Fruit fly (Drosophila melanogaster) whole organism, prepupa: ENCODE results near the gene CG42846.

ENCODE experiments used
- CG10631 ChIP-seq: fragments of 200-800 bp; sonication (Bioruptor generic); optimal IDR thresholded peaks from 2 replicates; lab custom pipeline; 2016; ENCODE audit warnings: missing biosample characterization, missing genetic modification characterization
- CG10669 ChIP-seq: fragments of 200-800 bp; sonication (Bioruptor generic); optimal IDR thresholded peaks from 3 replicates; lab custom pipeline; 2018; ENCODE audit warnings: missing biosample characterization, mild to moderate bottlenecking, missing genetic modification characterization, moderate library complexity
- CG11294 ChIP-seq: fragments of 200-800 bp; sonication (Bioruptor generic); IDR thresholded peaks from 2 replicates; pipeline ENCODE4 v1.3.6; 2022; ENCODE audit warnings: missing biosample characterization, missing genetic modification characterization
- CG11762 ChIP-seq: fragments of 200-800 bp; sonication (Bioruptor generic); optimal IDR thresholded peaks from 3 replicates; lab custom pipeline; 2016; ENCODE audit warnings: missing biosample characterization, missing genetic modification characterization; ENCODE audit not compliant: insufficient read depth
- CG11902 ChIP-seq: fragments of 200-800 bp; sonication (Bioruptor generic); optimal IDR thresholded peaks from 3 replicates; lab custom pipeline; 2016; ENCODE audit warnings: missing biosample characterization, missing genetic modification characterization
- CG15336 ChIP-seq: fragments of 200-800 bp; sonication (Bioruptor generic); IDR thresholded peaks from 2 replicates; pipeline ENCODE4 v1.3.6; 2022; ENCODE audit warnings: missing biosample characterization, missing genetic modification characterization
- CG1621 ChIP-seq: fragments of 200-800 bp; sonication (Bioruptor generic); optimal IDR thresholded peaks from 3 replicates; lab custom pipeline; 2018; ENCODE audit warnings: missing biosample characterization, mild to moderate bottlenecking, missing genetic modification characterization
- CG3032 ChIP-seq: fragments of 200-800 bp; optimal IDR thresholded peaks from 2 replicates; lab custom pipeline; 2019; ENCODE audit warnings: missing biosample characterization, mild to moderate bottlenecking, missing genetic modification characterization, moderate library complexity
- CG31627 ChIP-seq: fragments of 200-800 bp; sonication (Bioruptor generic); optimal IDR thresholded peaks from 3 replicates; lab custom pipeline; 2016; ENCODE audit warnings: missing biosample characterization, missing genetic modification characterization
- CG32006 ChIP-seq: fragments of 200-800 bp; sonication (Bioruptor generic); optimal IDR thresholded peaks from 3 replicates; lab custom pipeline; 2017; ENCODE audit warnings: missing biosample characterization, mild to moderate bottlenecking, missing genetic modification characterization
- CG3919 ChIP-seq: fragments of 200-800 bp; sonication (Bioruptor generic); optimal IDR thresholded peaks from 3 replicates; lab custom pipeline; 2016; ENCODE audit warnings: missing biosample characterization, missing genetic modification characterization
- CG4318 ChIP-seq: fragments of 200-800 bp; sonication (Bioruptor generic); optimal IDR thresholded peaks from 3 replicates; lab custom pipeline; 2017; ENCODE audit warnings: missing biosample characterization, mild to moderate bottlenecking, missing genetic modification characterization
- CG6163 ChIP-seq: fragments of 200-800 bp; sonication (Bioruptor generic); IDR thresholded peaks from 3 replicates; pipeline ENCODE4 v1.3.6; 2022; ENCODE audit warnings: missing biosample characterization, missing genetic modification characterization
- CG6276 ChIP-seq: fragments of 200-800 bp; sonication (Bioruptor generic); optimal IDR thresholded peaks from 2 replicates; lab custom pipeline; 2017; ENCODE audit warnings: missing biosample characterization, mild to moderate bottlenecking, missing genetic modification characterization
- CG6808 ChIP-seq: fragments of 200-800 bp; sonication (Bioruptor generic); optimal IDR thresholded peaks from 3 replicates; lab custom pipeline; 2017; ENCODE audit warnings: missing biosample characterization, missing genetic modification characterization, mild to moderate bottlenecking, moderate library complexity, missing genetic modification reagents
- CG6854 ChIP-seq: fragments of 200-800 bp; sonication (Bioruptor generic); optimal IDR thresholded peaks from 2 replicates; lab custom pipeline; 2017; ENCODE audit warnings: missing biosample characterization, mild to moderate bottlenecking, missing genetic modification characterization
- CG7368 ChIP-seq: fragments of 200-800 bp; sonication (Bioruptor generic); optimal IDR thresholded peaks from 3 replicates; lab custom pipeline; 2016; ENCODE audit warnings: missing biosample characterization, missing genetic modification characterization
- CG8119 ChIP-seq: fragments of 200-800 bp; sonication (Bioruptor generic); IDR thresholded peaks from 3 replicates; pipeline ENCODE4 v1.3.6; 2022; ENCODE audit warnings: missing biosample characterization, missing genetic modification characterization
- CG8319 ChIP-seq: fragments of 200-800 bp; sonication (Bioruptor generic); optimal IDR thresholded peaks from 3 replicates; lab custom pipeline; 2016; ENCODE audit warnings: missing biosample characterization, missing genetic modification characterization
- CG8632 ChIP-seq: fragments of 200-800 bp; sonication (Bioruptor generic); optimal IDR thresholded peaks from 3 replicates; lab custom pipeline; 2016; ENCODE audit warnings: missing biosample characterization, missing genetic modification characterization
- CG9139 ChIP-seq: fragments of 200-800 bp; sonication (Bioruptor generic); optimal IDR thresholded peaks from 3 replicates; lab custom pipeline; 2017; ENCODE audit warnings: missing biosample characterization, mild to moderate bottlenecking, missing genetic modification characterization
- Eip75B ChIP-seq: fragments of 200-800 bp; sonication (Bioruptor generic); optimal IDR thresholded peaks from 3 replicates; lab custom pipeline; 2016; ENCODE audit warnings: missing biosample characterization, missing genetic modification characterization
- Eip78C ChIP-seq: fragments of 200-800 bp; sonication (Bioruptor generic); peaks from one replicate; lab custom pipeline; 2016; ENCODE audit warnings: missing biosample characterization, missing genetic modification characterization
- Eip93F ChIP-seq: fragments of 200-800 bp; sonication (Bioruptor generic); optimal IDR thresholded peaks from 2 replicates; lab custom pipeline; 2016; ENCODE audit warnings: missing biosample characterization, mild to moderate bottlenecking, missing genetic modification characterization
- Ets21C ChIP-seq: fragments of 200-800 bp; sonication (Bioruptor generic); optimal IDR thresholded peaks from 3 replicates; lab custom pipeline; 2016; ENCODE audit warnings: missing biosample characterization, missing genetic modification characterization
- Gug ChIP-seq: fragments of 200-800 bp; sonication (Bioruptor generic); IDR thresholded peaks from 2 replicates; pipeline ENCODE4 v1.3.6; 2022; ENCODE audit warnings: missing biosample characterization, missing genetic modification characterization
- Hr38 ChIP-seq: sonication (Bioruptor generic); optimal IDR thresholded peaks from 2 replicates; lab custom pipeline; 2016; ENCODE audit warnings: missing biosample characterization, missing genetic modification characterization
- Hr4 ChIP-seq: fragments of 200-800 bp; sonication (Bioruptor generic); optimal IDR thresholded peaks from 3 replicates; lab custom pipeline; 2016; ENCODE audit warnings: missing biosample characterization, missing genetic modification characterization
- Lpt ChIP-seq: fragments of 200-800 bp; sonication (Bioruptor generic); optimal IDR thresholded peaks from 3 replicates; lab custom pipeline; 2016; ENCODE audit warnings: missing biosample characterization, missing genetic modification characterization
- Met ChIP-seq: fragments of 200-800 bp; sonication (Bioruptor generic); optimal IDR thresholded peaks from 3 replicates; lab custom pipeline; 2016; ENCODE audit warnings: missing biosample characterization, missing genetic modification characterization
- Smox ChIP-seq: fragments of 200-800 bp; sonication (Bioruptor generic); optimal IDR thresholded peaks from 3 replicates; lab custom pipeline; 2016; ENCODE audit warnings: missing biosample characterization, missing genetic modification characterization
- Sox102F ChIP-seq: fragments of 200-800 bp; sonication (Bioruptor generic); optimal IDR thresholded peaks from 2 replicates; lab custom pipeline; 2016; ENCODE audit warnings: missing biosample characterization, mild to moderate bottlenecking, missing genetic modification characterization
- Sox14 ChIP-seq: fragments of 200-800 bp; sonication (Bioruptor generic); optimal IDR thresholded peaks from 3 replicates; lab custom pipeline; 2016; ENCODE audit warnings: missing biosample characterization, missing genetic modification characterization
- Sox15 ChIP-seq: fragments of 200-800 bp; sonication (Bioruptor generic); optimal IDR thresholded peaks from 3 replicates; lab custom pipeline; 2016; ENCODE audit warnings: missing biosample characterization, missing genetic modification characterization
- achi ChIP-seq: fragments of 200-800 bp; sonication (Bioruptor generic); optimal IDR thresholded peaks from 3 replicates; lab custom pipeline; 2016; ENCODE audit warnings: missing biosample characterization, missing genetic modification characterization
- acj6 ChIP-seq: fragments of 200-800 bp; sonication (Bioruptor generic); optimal IDR thresholded peaks from 3 replicates; lab custom pipeline; 2016; ENCODE audit warnings: missing biosample characterization, missing genetic modification characterization
- cyc ChIP-seq: fragments of 200-800 bp; sonication (Bioruptor generic); optimal IDR thresholded peaks from 3 replicates; lab custom pipeline; 2016; ENCODE audit warnings: missing biosample characterization, missing genetic modification characterization
- dsx ChIP-seq: fragments of 200-800 bp; optimal IDR thresholded peaks from 3 replicates; lab custom pipeline; 2019; ENCODE audit warnings: missing biosample characterization, mild to moderate bottlenecking, missing genetic modification characterization, moderate library complexity; ENCODE audit not compliant: poor library complexity, severe bottlenecking
- esn ChIP-seq: fragments of 200-800 bp; sonication (Bioruptor generic); optimal IDR thresholded peaks from 2 replicates; lab custom pipeline; 2016; ENCODE audit warnings: missing biosample characterization, mild to moderate bottlenecking, missing genetic modification characterization, moderate library complexity
- fd59A ChIP-seq: fragments of 200-800 bp; sonication (Bioruptor generic); optimal IDR thresholded peaks from 2 replicates; lab custom pipeline; 2017; ENCODE audit warnings: missing biosample characterization, mild to moderate bottlenecking, missing genetic modification characterization, missing genetic modification reagents
- fd85E ChIP-seq: fragments of 200-800 bp; sonication (Bioruptor generic); optimal IDR thresholded peaks from 3 replicates; lab custom pipeline; 2016; ENCODE audit warnings: missing biosample characterization, missing genetic modification characterization
- fkh ChIP-seq: fragments of 200-800 bp; sonication (Bioruptor generic); optimal IDR thresholded peaks from 3 replicates; lab custom pipeline; 2017; ENCODE audit warnings: missing biosample characterization, mild to moderate bottlenecking, missing genetic modification characterization, moderate library complexity
- lz ChIP-seq: fragments of 200-800 bp; sonication (Bioruptor generic); optimal IDR thresholded peaks from 3 replicates; lab custom pipeline; 2016; ENCODE audit warnings: missing biosample characterization, missing genetic modification characterization
- net ChIP-seq: fragments of 200-800 bp; sonication (Bioruptor generic); optimal IDR thresholded peaks from 3 replicates; lab custom pipeline; 2016; ENCODE audit warnings: missing biosample characterization, missing genetic modification characterization
- pdm3 ChIP-seq: fragments of 200-800 bp; sonication (Bioruptor generic); optimal IDR thresholded peaks from 3 replicates; lab custom pipeline; 2016; ENCODE audit warnings: missing biosample characterization, missing genetic modification characterization
- salr ChIP-seq, 2 experiments: fragments of 200-800 bp; sonication (Bioruptor generic); optimal IDR thresholded peaks; 3 replicates each; lab custom pipeline; 2016 to 2018; ENCODE audit warnings: missing biosample characterization in 2 of 2, missing genetic modification characterization in 2 of 2, mild to moderate bottlenecking in 1 of 2
- spab ChIP-seq: fragments of 200-800 bp; sonication (Bioruptor generic); optimal IDR thresholded peaks from 2 replicates; lab custom pipeline; 2017; ENCODE audit warnings: missing biosample characterization, mild to moderate bottlenecking, missing genetic modification characterization, missing genetic modification reagents
- ss ChIP-seq, 2 experiments: fragments of 200-800 bp; sonication (Bioruptor generic); optimal IDR thresholded peaks; 2 replicates in 1 of 2; 3 replicates in 1 of 2; lab custom pipeline; 2017 to 2018; ENCODE audit warnings: mild to moderate bottlenecking in 2 of 2, missing biosample characterization in 2 of 2, missing genetic modification characterization in 2 of 2, moderate library complexity in 1 of 2
- vri ChIP-seq: fragments of 200-800 bp; sonication (Bioruptor generic); optimal IDR thresholded peaks from 3 replicates; lab custom pipeline; 2016; ENCODE audit warnings: missing biosample characterization, mild to moderate bottlenecking, missing genetic modification characterization

CG42846 gene

dm6 chr3L:211200-211599, 20.2 kb downstream of the CG42846 start, which contains the start of gene Prp4k:
Prp4k (minus strand) TSS chr3L:211457.
- TF ChIP-seq CG15336 (GFP tag; lab: Robert Waterston, UW) (peak; percentile 27; the same call in 1 of the 2 replicates), CG11294 (no peak), CG3032 (tag; lab: Kevin White, UChicago) (peak; percentile 20)
- TF ChIP-seq, all 60 proteins: peak for 2

- TF ChIP-seq CG32006 (GFP tag; lab: Kevin White, UChicago), result peak; percentile 96
- peak; percentile 95 for TF ChIP-seq CG6276 (GFP tag; lab: Kevin White, UChicago)
- no peak for TF ChIP-seq CG7368 (GFP tag; lab: Kevin White, UChicago)
- TF ChIP-seq Hr4 (GFP tag; lab: Kevin White, UChicago), result no peak
- TF ChIP-seq pdm3 (GFP tag; lab: Kevin White, UChicago), result no peak
- TF ChIP-seq CG6163, result peak; percentile 97
- TF ChIP-seq Lpt (GFP tag; lab: Kevin White, UChicago), result peak; percentile 94
- TF ChIP-seq Met, result no peak
- TF ChIP-seq acj6, result peak; percentile 96
- TF ChIP-seq CG4318 (GFP tag; lab: Kevin White, UChicago), result no peak
- peak; percentile 85 for TF ChIP-seq fd59A
- TF ChIP-seq ss (GFP tag; optimal IDR thresholded peaks at IDR 0.05; lab: Kevin White, UChicago), result peak; percentile 95 to 97
- TF ChIP-seq CG3032 (tag; lab: Kevin White, UChicago), result peak; percentile 98
- TF ChIP-seq Sox15, result peak; percentile 83
- peak; percentile 94 for TF ChIP-seq CG3919 (GFP tag; lab: Kevin White, UChicago)
- TF ChIP-seq CG6808, result no peak
- peak; percentile 91 for TF ChIP-seq Eip93F (GFP tag; lab: Kevin White, UChicago)
- peak; percentile 90 for TF ChIP-seq CG6854 (GFP tag; lab: Kevin White, UChicago)
- peak; percentile 95 for TF ChIP-seq achi (GFP tag; lab: Kevin White, UChicago)
- TF ChIP-seq Sox14 (GFP tag; lab: Kevin White, UChicago), result peak; percentile 90
- TF ChIP-seq CG11902 (GFP tag; lab: Kevin White, UChicago), result peak; percentile 73
- TF ChIP-seq CG15336 (GFP tag; lab: Robert Waterston, UW), result peak; percentile 98
- TF ChIP-seq Sox102F (GFP tag; lab: Kevin White, UChicago), result no peak
- TF ChIP-seq CG10669, result peak; percentile 94
- TF ChIP-seq esn, result peak; percentile 93
- peak; percentile 80 for TF ChIP-seq cyc (GFP tag; lab: Kevin White, UChicago)
- TF ChIP-seq Eip78C (GFP tag; lab: Kevin White, UChicago), result peak; percentile 98
- peak; percentile 94 for TF ChIP-seq net (GFP tag; lab: Kevin White, UChicago)
- TF ChIP-seq spab (GFP tag; lab: Kevin White, UChicago), result peak; percentile 90
- peak; percentile 92 for TF ChIP-seq vri
- peak; percentile 99 for TF ChIP-seq fkh (GFP tag; lab: Kevin White, UChicago)
- TF ChIP-seq CG31627 (GFP tag; lab: Kevin White, UChicago), result peak; percentile 75
- TF ChIP-seq CG8319 (GFP tag; lab: Kevin White, UChicago), result no peak
- TF ChIP-seq Gug (GFP tag; lab: Robert Waterston, UW), result peak; percentile 94
- TF ChIP-seq CG8632 (GFP tag; lab: Kevin White, UChicago), result peak; percentile 96
- TF ChIP-seq Smox (GFP tag; lab: Kevin White, UChicago), result no peak
- TF ChIP-seq CG9139 (GFP tag; lab: Kevin White, UChicago), result peak; percentile 96
- no peak for TF ChIP-seq Eip75B
- no peak for TF ChIP-seq Ets21C (GFP tag; lab: Kevin White, UChicago)
- peak; percentile 96 for TF ChIP-seq CG10631
- peak; percentile 97 for TF ChIP-seq dsx (GFP tag; lab: Kevin White, UChicago)
- TF ChIP-seq CG1621, result peak; percentile 92
- peak; percentile 84 for TF ChIP-seq lz (GFP tag; lab: Kevin White, UChicago)
- TF ChIP-seq fd85E (GFP tag; lab: Kevin White, UChicago), result peak; percentile 42
- peak in 1 of 2 experiments; percentile 89 for TF ChIP-seq salr (GFP tag; optimal IDR thresholded peaks at IDR 0.05; lab: Kevin White, UChicago)
- TF ChIP-seq CG8119 (GFP tag; lab: Robert Waterston, UW), result peak; percentile 97
- peak; percentile 91 for TF ChIP-seq CG11762
- TF ChIP-seq Hr38 (GFP tag; lab: Kevin White, UChicago), result no peak
These were observed 25.6 kb downstream of the CG42846 start, which contains the start of the genes Gk1 and CG13876 for dm6 chr3L:205723-206284. Gk1 (minus strand) TSS chr3L:205844. CG13876 (plus strand) TSS chr3L:206134.
